Worm (Caenorhabditis elegans) whole organism, L2 larva: ENCODE data around the gene C06G3.8.

ENCODE experiments used
- F13H6.1 ChIP-seq: sonication (generic microtip); optimal IDR thresholded peaks from 2 replicates; lab custom pipeline; 2016; ENCODE audit warnings: missing genetic modification characterization, missing compliant biosample characterization
- ama-1 ChIP-seq: fragments of 150-350 bp; optimal IDR thresholded peaks from 2 replicates; lab custom pipeline; 2018; ENCODE audit warnings: inconsistent platforms
- egl-27 ChIP-seq: sonication (generic microtip); optimal IDR thresholded peaks from 3 replicates; lab custom pipeline; 2017; ENCODE audit warnings: missing biosample characterization, missing genetic modification reagents, missing genetic modification characterization
- elt-1 ChIP-seq: fragments of 150-350 bp; optimal IDR thresholded peaks from 2 replicates; lab custom pipeline; 2014; ENCODE audit warnings: missing biosample characterization, missing genetic modification characterization
- nhr-11 ChIP-seq: fragments of 150-350 bp; optimal IDR thresholded peaks from 2 replicates; lab custom pipeline; 2014; ENCODE audit warnings: missing biosample characterization, missing genetic modification characterization
- nhr-25 ChIP-seq: fragments of 150-350 bp; sonication (generic microtip); optimal IDR thresholded peaks from 3 replicates; lab custom pipeline; 2014; ENCODE audit warnings: missing biosample characterization, missing genetic modification characterization
- nhr-77 ChIP-seq: fragments of 150-350 bp; optimal IDR thresholded peaks from 2 replicates; lab custom pipeline; 2014; ENCODE audit warnings: missing biosample characterization, missing genetic modification characterization
- unc-39 ChIP-seq: fragments of 150-350 bp; optimal IDR thresholded peaks from 2 replicates; lab custom pipeline; 2014; ENCODE audit warnings: missing biosample characterization, missing genetic modification characterization

DNA sequence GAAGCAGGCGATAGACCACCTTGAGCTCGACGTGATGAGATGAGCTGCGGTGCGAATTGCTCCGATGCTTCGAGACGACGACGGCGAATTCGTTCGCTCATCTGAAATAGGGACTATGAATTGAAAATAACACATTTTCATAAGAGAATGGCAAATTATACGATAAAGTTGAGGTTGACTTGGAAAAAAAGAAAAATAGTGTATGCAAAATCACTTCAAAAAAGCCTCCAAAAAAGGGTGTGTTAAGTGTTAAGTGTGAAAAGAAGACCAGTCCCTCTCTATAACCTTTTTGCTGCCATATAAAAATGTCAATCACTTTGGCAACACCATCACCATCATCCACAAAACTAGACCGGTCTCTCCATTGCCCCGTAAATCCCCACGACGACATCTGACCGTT, 45.5 kb downstream of the C06G3.8 start, which contains the start of gene prkl-1:
- no peak for TF ChIP-seq F13H6.1 (tag; lab: Kevin White, UChicago)
- TF ChIP-seq nhr-25, result no peak
- no peak for TF ChIP-seq ama-1
- no peak for TF ChIP-seq nhr-77 (tag; lab: Kevin White, UChicago)
- no peak for TF ChIP-seq egl-27
- TF ChIP-seq unc-39 (tag; lab: Kevin White, UChicago), result no peak
- TF ChIP-seq elt-1, result no peak
- no peak for TF ChIP-seq nhr-11
